Fruit fly (Drosophila melanogaster): ENCODE results near the gene Nasp.

The Nasp gene

DNA sequence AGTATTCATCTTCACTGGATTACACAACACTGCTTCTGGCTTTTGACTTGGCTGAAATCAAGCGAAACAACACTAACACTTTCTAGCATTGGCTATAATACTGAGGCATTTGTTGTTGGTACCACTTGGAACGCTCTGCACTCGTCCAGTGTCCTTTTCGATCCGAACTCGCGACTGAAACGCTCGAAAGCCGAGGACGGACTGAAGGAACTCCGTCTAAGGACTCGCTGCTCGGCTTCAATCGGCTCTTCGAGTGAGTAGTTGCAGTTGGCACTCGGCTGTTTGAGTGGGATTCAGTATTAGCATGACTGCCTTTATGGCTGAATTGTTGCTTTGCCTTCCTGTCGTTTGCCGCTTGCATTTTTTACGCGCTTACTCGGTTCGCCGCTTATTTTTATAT, 20.4 kb downstream of the Nasp start, which contains the start of the genes CG34135 and CG11768:
TSS of gene CG34135 (minus strand) at position 194 of the 400 bp plus-strand sequence.
TSS of gene CG11768 (minus strand) at position 203 of the 400 bp plus-strand sequence.
- TF ChIP-seq psq (GFP tag; optimal IDR thresholded peaks at IDR 0.05) = no peak
- no peak for TF ChIP-seq Dfd (GFP tag; optimal IDR thresholded peaks at IDR 0.05)
- TF ChIP-seq CrebA (GFP tag; optimal IDR thresholded peaks at IDR 0.05; ENCODE audit: borderline replicate concordance) = no peak
- TF ChIP-seq ey (GFP tag; optimal IDR thresholded peaks at IDR 0.05) = no peak
- TF ChIP-seq Dif (GFP tag; optimal IDR thresholded peaks at IDR 0.05; ENCODE audit: partially characterized antibody) = no peak
- TF ChIP-seq dmrt93B (GFP tag; optimal IDR thresholded peaks at IDR 0.05) = no peak
- no peak for TF ChIP-seq h (GFP tag; optimal IDR thresholded peaks at IDR 0.05)

- TF ChIP-seq jim (GFP tag; optimal IDR thresholded peaks at IDR 0.05) (no peak), woc (GFP tag; optimal IDR thresholded peaks at IDR 0.05) (no peak), br (GFP tag; optimal IDR thresholded peaks at IDR 0.05) (no peak), dsf (GFP tag; optimal IDR thresholded peaks at IDR 0.05; ENCODE audit: borderline replicate concordance) (no peak), Hr83 (GFP tag; optimal IDR thresholded peaks at IDR 0.05; ENCODE audit: poor library complexity, severe bottlenecking) (no peak), foxo (GFP tag; optimal IDR thresholded peaks at IDR 0.05) (no peak), dl (GFP tag; optimal IDR thresholded peaks at IDR 0.05; ENCODE audit: insufficient read depth in 1 of 2, partially characterized antibody in 2 of 2) (no peak), OdsH (GFP tag; optimal IDR thresholded peaks at IDR 0.05) (no peak), CG32264 (GFP tag; optimal IDR thresholded peaks at IDR 0.05) (no peak), Hnf4 (GFP tag; optimal IDR thresholded peaks at IDR 0.05) (no peak), fru (GFP tag; optimal IDR thresholded peaks at IDR 0.05) (no peak), h (GFP tag; optimal IDR thresholded peaks at IDR 0.05) (no peak), Sp1 (GFP tag; optimal IDR thresholded peaks at IDR 0.05) (no peak), Hr78 (GFP tag; optimal IDR thresholded peaks at IDR 0.05) (no peak), sage (GFP tag; optimal IDR thresholded peaks at IDR 0.05) (no peak), psq (GFP tag; optimal IDR thresholded peaks at IDR 0.05) (no peak)
Measured at dm6 chr3R:8769094-8769493, 21.5 kb downstream of the Nasp start, which contains the start of gene CG8236. Gene CG8236 (plus strand): TSS chr3R:8769394.

DNA sequence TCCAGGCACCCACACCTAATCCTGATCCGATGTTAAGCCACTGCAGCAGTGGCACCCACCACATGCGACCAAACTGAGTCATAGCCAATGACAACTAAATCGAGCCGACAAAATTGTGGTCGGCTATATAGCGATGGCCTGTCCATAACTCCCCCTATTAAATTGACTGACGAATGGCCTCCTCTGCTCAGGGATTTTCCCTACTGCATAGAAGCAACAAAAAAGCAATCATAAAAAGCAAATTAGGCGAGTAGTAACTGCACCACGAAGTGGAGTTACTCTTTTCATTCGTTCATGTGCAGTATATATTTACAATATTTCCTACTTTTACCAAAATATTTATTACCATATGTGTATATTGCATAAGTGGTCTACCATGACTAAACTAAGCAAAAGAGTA, 25.0 kb downstream of the Nasp start, which contains the start of gene CG13318:
TSS of gene CG13318 (minus strand) at position 101 of the 400 bp plus-strand sequence.
- TF ChIP-seq brk (GFP tag; optimal IDR thresholded peaks at IDR 0.05) (no peak), psq (GFP tag; optimal IDR thresholded peaks at IDR 0.05) (no peak), Dfd (GFP tag; optimal IDR thresholded peaks at IDR 0.05) (no peak), dmrt93B (GFP tag; optimal IDR thresholded peaks at IDR 0.05) (no peak), N (GFP tag; optimal IDR thresholded peaks at IDR 0.05) (no peak), sv (GFP tag; optimal IDR thresholded peaks at IDR 0.05) (no peak), tai (GFP tag; optimal IDR thresholded peaks at IDR 0.05) (no peak)

DNA sequence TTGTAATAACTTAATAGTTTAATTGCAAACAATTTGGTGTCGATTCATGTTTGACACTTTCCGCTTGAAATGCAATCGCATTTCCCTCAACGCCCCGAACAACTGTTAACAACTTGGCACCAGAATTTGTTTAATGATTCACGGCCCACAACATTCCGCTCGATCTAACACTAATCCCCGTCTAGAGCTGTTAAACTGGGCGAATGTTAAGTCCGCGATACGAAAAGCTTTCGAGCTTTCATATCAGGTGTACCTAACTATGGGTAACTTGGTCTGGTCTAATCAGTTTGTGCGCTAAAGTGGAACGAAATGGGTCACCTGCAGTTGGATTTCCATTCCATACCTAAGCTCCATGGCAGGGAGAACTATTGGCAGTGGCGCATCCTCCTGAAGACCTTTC, 25.5 kb downstream of the Nasp start, which contains the start of gene CG34301:
TSS of gene CG34301 (plus strand) at position 301 of the 400 bp plus-strand sequence.
- TF ChIP-seq CG9705 (GFP tag; optimal IDR thresholded peaks at IDR 0.05) = no peak
- TF ChIP-seq Dif (GFP tag; optimal IDR thresholded peaks at IDR 0.05; ENCODE audit: partially characterized antibody) = no peak
- no peak for TF ChIP-seq dsf (GFP tag; optimal IDR thresholded peaks at IDR 0.05; ENCODE audit: borderline replicate concordance)
- TF ChIP-seq Myc (optimal IDR thresholded peaks at IDR 0.05) = no peak
- no peak for TF ChIP-seq lola (GFP tag; optimal IDR thresholded peaks at IDR 0.05)
- TF ChIP-seq foxo (GFP tag; optimal IDR thresholded peaks at IDR 0.05) = no peak
- no peak for TF ChIP-seq rgr (GFP tag; optimal IDR thresholded peaks at IDR 0.05)
- no peak for TF ChIP-seq HLH106 (tag; optimal IDR thresholded peaks at IDR 0.05)
- TF ChIP-seq Hr78 (GFP tag; optimal IDR thresholded peaks at IDR 0.05) = no peak
- no peak for TF ChIP-seq br (GFP tag; optimal IDR thresholded peaks at IDR 0.05)
- no peak for TF ChIP-seq CG32264 (GFP tag; optimal IDR thresholded peaks at IDR 0.05)
- no peak for TF ChIP-seq h (GFP tag; optimal IDR thresholded peaks at IDR 0.05)
- no peak for TF ChIP-seq Abd-B (GFP tag; optimal IDR thresholded peaks at IDR 0.05)
- TF ChIP-seq ey (GFP tag; optimal IDR thresholded peaks at IDR 0.05) = no peak
- TF ChIP-seq Dfd (GFP tag; optimal IDR thresholded peaks at IDR 0.05) = no peak
- no peak for TF ChIP-seq Hnf4 (GFP tag; optimal IDR thresholded peaks at IDR 0.05)
- no peak for TF ChIP-seq Hr83 (GFP tag; optimal IDR thresholded peaks at IDR 0.05; ENCODE audit: poor library complexity, severe bottlenecking)
- no peak for TF ChIP-seq Jra (GFP tag; optimal IDR thresholded peaks at IDR 0.05)

All from whole organism, wandering third instar larva.